Fruit fly (Drosophila melanogaster) whole organism, embryonic: Measurements from ENCODE around the gene CG9444.

ENCODE experiments used
- Abd-B ChIP-seq: fragments of 200-800 bp; sonication (Bioruptor generic); optimal IDR thresholded peaks from 2 replicates; lab custom pipeline; 2018; ENCODE audit warnings: missing biosample characterization, mild to moderate bottlenecking, missing genetic modification characterization, moderate library complexity
- Adf1 ChIP-seq: fragments of 200-800 bp; sonication (Bioruptor generic); IDR thresholded peaks from 2 replicates; pipeline ENCODE4 v1.3.6; 2022; ENCODE audit warnings: missing biosample characterization, missing genetic modification characterization
- Aef1 ChIP-seq: fragments of 200-800 bp; sonication (Bioruptor generic); IDR thresholded peaks from 3 replicates; pipeline ENCODE4 v1.3.6; 2022; ENCODE audit warnings: missing biosample characterization, missing genetic modification characterization
- Atf6 ChIP-seq: fragments of 200-800 bp; sonication (Bioruptor generic); IDR thresholded peaks from 2 replicates; pipeline ENCODE4 v1.3.6; 2022; ENCODE audit warnings: missing biosample characterization, missing genetic modification characterization
- Blimp-1 ChIP-seq: fragments of 200-800 bp; sonication (Bioruptor generic); optimal IDR thresholded peaks from 3 replicates; lab custom pipeline; 2018; ENCODE audit warnings: missing biosample characterization, missing genetic modification characterization, mild to moderate bottlenecking, moderate library complexity, missing genetic modification reagents
- CG11247 ChIP-seq: fragments of 200-800 bp; sonication (Bioruptor generic); IDR thresholded peaks from 2 replicates; pipeline ENCODE4 v1.3.6; 2022; ENCODE audit warnings: missing biosample characterization, missing genetic modification characterization
- CG12942 ChIP-seq: fragments of 200-800 bp; sonication (Bioruptor generic); optimal IDR thresholded peaks from 3 replicates; lab custom pipeline; 2016; ENCODE audit warnings: missing biosample characterization, missing genetic modification characterization
- CG15269 ChIP-seq: fragments of 200-800 bp; sonication (Bioruptor generic); optimal IDR thresholded peaks from 2 replicates; lab custom pipeline; 2018; ENCODE audit warnings: missing biosample characterization, mild to moderate bottlenecking, missing genetic modification characterization, moderate library complexity
- CG1529 ChIP-seq: fragments of 200-800 bp; sonication (Bioruptor generic); optimal IDR thresholded peaks from 3 replicates; lab custom pipeline; 2018; ENCODE audit warnings: missing biosample characterization, missing genetic modification characterization
- CG15479 ChIP-seq: fragments of 200-800 bp; sonication (Bioruptor generic); optimal IDR thresholded peaks from 3 replicates; lab custom pipeline; 2019; ENCODE audit warnings: missing biosample characterization, mild to moderate bottlenecking, missing genetic modification characterization, moderate library complexity
- CG15514 ChIP-seq: fragments of 200-800 bp; sonication (Bioruptor generic); optimal IDR thresholded peaks from 3 replicates; lab custom pipeline; 2017; ENCODE audit warnings: missing biosample characterization, missing genetic modification characterization, mild to moderate bottlenecking, moderate library complexity, missing genetic modification reagents
- CG17186 ChIP-seq: fragments of 200-800 bp; sonication (Bioruptor generic); optimal IDR thresholded peaks from 3 replicates; lab custom pipeline; 2017; ENCODE audit warnings: missing biosample characterization, missing genetic modification reagents, missing genetic modification characterization
- CG17612 ChIP-seq: fragments of 200-800 bp; sonication (Bioruptor generic); IDR thresholded peaks from 2 replicates; pipeline ENCODE4 v1.3.6; 2022; ENCODE audit warnings: missing biosample characterization, missing genetic modification characterization
- CG17829 ChIP-seq: fragments of 200-800 bp; optimal IDR thresholded peaks from 2 replicates; lab custom pipeline; 2019; ENCODE audit warnings: missing biosample characterization, mild to moderate bottlenecking, missing genetic modification characterization, moderate library complexity
- CG2875 ChIP-seq: fragments of 200-800 bp; sonication (Bioruptor generic); optimal IDR thresholded peaks from 2 replicates; lab custom pipeline; 2017; ENCODE audit warnings: missing biosample characterization, mild to moderate bottlenecking, missing genetic modification characterization, missing genetic modification reagents
- CG30431 ChIP-seq: fragments of 200-800 bp; sonication (Bioruptor generic); optimal IDR thresholded peaks from 2 replicates; lab custom pipeline; 2017; ENCODE audit warnings: missing biosample characterization, missing genetic modification characterization
- CG3995 ChIP-seq: fragments of 200-800 bp; sonication (Bioruptor generic); optimal IDR thresholded peaks from 3 replicates; lab custom pipeline; 2016; ENCODE audit warnings: missing biosample characterization, missing genetic modification characterization
- CG6175 ChIP-seq: fragments of 200-800 bp; sonication (Bioruptor generic); IDR thresholded peaks from 3 replicates; pipeline ENCODE4 v1.3.6; 2022; ENCODE audit warnings: missing biosample characterization, missing genetic modification characterization
- CG7928 ChIP-seq: fragments of 200-800 bp; sonication (Bioruptor generic); optimal IDR thresholded peaks from 2 replicates; lab custom pipeline; 2017; ENCODE audit warnings: missing biosample characterization, mild to moderate bottlenecking, missing genetic modification characterization
- CG8765 ChIP-seq: fragments of 200-800 bp; sonication (Bioruptor generic); IDR thresholded peaks from 2 replicates; pipeline ENCODE4 v1.3.6; 2022; ENCODE audit warnings: missing biosample characterization, missing genetic modification characterization
- CG9727 ChIP-seq: fragments of 200-800 bp; sonication (Bioruptor generic); optimal IDR thresholded peaks from 3 replicates; lab custom pipeline; 2017; ENCODE audit warnings: missing biosample characterization, mild to moderate bottlenecking, missing genetic modification characterization
- CHES-1-like ChIP-seq: fragments of 200-800 bp; sonication (Bioruptor generic); optimal IDR thresholded peaks from 2 replicates; lab custom pipeline; 2016; ENCODE audit warnings: missing biosample characterization, missing genetic modification characterization
- Dek ChIP-seq: fragments of 200-800 bp; sonication (Bioruptor generic); optimal IDR thresholded peaks from 3 replicates; lab custom pipeline; 2019; ENCODE audit warnings: missing biosample characterization, mild to moderate bottlenecking, missing genetic modification characterization, moderate library complexity
- Ets97D ChIP-seq: fragments of 200-800 bp; sonication (Bioruptor generic); optimal IDR thresholded peaks from 3 replicates; lab custom pipeline; 2016; ENCODE audit warnings: missing biosample characterization, missing genetic modification characterization
- HLH3B ChIP-seq: fragments of 200-800 bp; sonication (Bioruptor generic); IDR thresholded peaks from 2 replicates; pipeline ENCODE4 v1.3.6; 2022; ENCODE audit warnings: missing biosample characterization, missing genetic modification characterization
- HLH54F ChIP-seq: fragments of 200-800 bp; sonication (Bioruptor generic); optimal IDR thresholded peaks from 3 replicates; lab custom pipeline; 2016; ENCODE audit warnings: missing biosample characterization, missing genetic modification characterization
- HLHmδ ChIP-seq: fragments of 200-800 bp; sonication (Bioruptor generic); optimal IDR thresholded peaks from 2 replicates; lab custom pipeline; 2018; ENCODE audit warnings: missing biosample characterization, mild to moderate bottlenecking, missing genetic modification characterization, moderate library complexity
- MTF-1 ChIP-seq: fragments of 200-800 bp; sonication (Bioruptor generic); optimal IDR thresholded peaks from 2 replicates; lab custom pipeline; 2018; ENCODE audit warnings: missing biosample characterization, mild to moderate bottlenecking, missing genetic modification characterization, borderline replicate concordance
- NK7.1 ChIP-seq: fragments of 200-800 bp; sonication (Bioruptor generic); optimal IDR thresholded peaks from 3 replicates; lab custom pipeline; 2016; ENCODE audit warnings: missing biosample characterization, missing genetic modification characterization
- Nf-YA ChIP-seq: fragments of 200-800 bp; sonication (Bioruptor generic); IDR thresholded peaks from 2 replicates; pipeline ENCODE4 v1.3.6; 2022; ENCODE audit warnings: missing biosample characterization, missing genetic modification characterization
- Poxn ChIP-seq: fragments of 200-800 bp; sonication (Bioruptor generic); IDR thresholded peaks from 2 replicates; pipeline ENCODE4 v1.3.6; 2022; ENCODE audit warnings: missing biosample characterization, missing genetic modification characterization
- Ptx1 ChIP-seq: fragments of 200-800 bp; sonication (Bioruptor generic); IDR thresholded peaks from 2 replicates; pipeline ENCODE4 v1.3.6; 2022; ENCODE audit warnings: missing biosample characterization, missing genetic modification characterization
- Taf1 ChIP-seq: fragments of 200-800 bp; sonication (Bioruptor generic); IDR thresholded peaks from 2 replicates; pipeline ENCODE4 v1.3.6; 2022; ENCODE audit warnings: missing biosample characterization, missing genetic modification characterization
- Usf ChIP-seq: fragments of 200-800 bp; sonication (Bioruptor generic); optimal IDR thresholded peaks from 2 replicates; lab custom pipeline; 2017; ENCODE audit warnings: missing genotype, missing biosample characterization, missing genetic modification characterization
- ac ChIP-seq: fragments of 200-800 bp; sonication (Bioruptor generic); optimal IDR thresholded peaks from 3 replicates; lab custom pipeline; 2017; ENCODE audit warnings: missing biosample characterization, mild to moderate bottlenecking, missing genetic modification characterization
- ash1 ChIP-seq: fragments of 200-800 bp; sonication (Bioruptor generic); optimal IDR thresholded peaks from 2 replicates; lab custom pipeline; 2018; ENCODE audit warnings: missing biosample characterization, mild to moderate bottlenecking, missing genetic modification characterization
- bab2 ChIP-seq: fragments of 200-800 bp; sonication (Bioruptor generic); optimal IDR thresholded peaks from 2 replicates; lab custom pipeline; 2016; ENCODE audit warnings: missing biosample characterization, missing genetic modification characterization
- chm ChIP-seq: fragments of 200-800 bp; sonication (Bioruptor generic); IDR thresholded peaks from 2 replicates; pipeline ENCODE4 v1.3.6; 2022; ENCODE audit warnings: missing biosample characterization, missing genetic modification characterization
- danr ChIP-seq: fragments of 200-800 bp; sonication (Bioruptor generic); IDR thresholded peaks from 2 replicates; pipeline ENCODE4 v1.3.6; 2022; ENCODE audit warnings: missing biosample characterization, missing genetic modification characterization
- dpn ChIP-seq, 2 experiments: fragments of 200-800 bp; sonication (Bioruptor generic); optimal IDR thresholded peaks; 3 replicates each; lab custom pipeline; 2016; ENCODE audit warnings: missing biosample characterization in 2 of 2, missing genetic modification characterization in 2 of 2
- emc ChIP-seq: fragments of 200-800 bp; sonication (Bioruptor generic); optimal IDR thresholded peaks from 2 replicates; lab custom pipeline; 2016; ENCODE audit warnings: missing biosample characterization, missing genetic modification characterization
- exex ChIP-seq: fragments of 200-800 bp; sonication (Bioruptor generic); optimal IDR thresholded peaks from 4 replicates; lab custom pipeline; 2018; ENCODE audit warnings: missing biosample characterization, mild to moderate bottlenecking, missing genetic modification characterization, moderate library complexity
- gfzf ChIP-seq: fragments of 200-800 bp; sonication (Bioruptor generic); optimal IDR thresholded peaks from 2 replicates; lab custom pipeline; 2016; ENCODE audit warnings: missing biosample characterization, mild to moderate bottlenecking, missing genetic modification characterization, moderate library complexity
- kah ChIP-seq: fragments of 200-800 bp; sonication (Bioruptor generic); optimal IDR thresholded peaks from 2 replicates; lab custom pipeline; 2018; ENCODE audit warnings: missing biosample characterization, mild to moderate bottlenecking, missing genetic modification characterization
- kni ChIP-seq: fragments of 200-800 bp; sonication (Bioruptor generic); optimal IDR thresholded peaks from 3 replicates; lab custom pipeline; 2017; ENCODE audit warnings: mild to moderate bottlenecking, missing biosample characterization, missing genetic modification reagents, missing genetic modification characterization
- maf-S ChIP-seq: fragments of 200-800 bp; sonication (Bioruptor generic); optimal IDR thresholded peaks from 2 replicates; lab custom pipeline; 2016; ENCODE audit warnings: missing biosample characterization, missing genetic modification characterization
- nom ChIP-seq: fragments of 200-800 bp; sonication (Bioruptor generic); optimal IDR thresholded peaks from 2 replicates; lab custom pipeline; 2017; ENCODE audit warnings: missing biosample characterization, missing genetic modification characterization, mild to moderate bottlenecking, moderate library complexity, missing genetic modification reagents
- p53 ChIP-seq: fragments of 200-800 bp; sonication (Bioruptor generic); optimal IDR thresholded peaks from 2 replicates; lab custom pipeline; 2016; ENCODE audit warnings: missing biosample characterization, missing genetic modification characterization
- peb ChIP-seq: fragments of 200-800 bp; sonication (Bioruptor generic); IDR thresholded peaks from 2 replicates; pipeline ENCODE4 v1.3.6; 2022; ENCODE audit warnings: missing biosample characterization, missing genetic modification characterization
- sd ChIP-seq: fragments of 200-800 bp; sonication (Bioruptor generic); optimal IDR thresholded peaks from 3 replicates; lab custom pipeline; 2018; ENCODE audit warnings: missing biosample characterization, mild to moderate bottlenecking, missing genetic modification characterization, moderate library complexity
- wek ChIP-seq: fragments of 200-800 bp; sonication (Bioruptor generic); optimal IDR thresholded peaks from 3 replicates; lab custom pipeline; 2018; ENCODE audit warnings: missing biosample characterization, mild to moderate bottlenecking, missing genetic modification characterization, moderate library complexity
- yki ChIP-seq: fragments of >200 bp; optimal IDR thresholded peaks from 3 replicates; lab custom pipeline; 2018

CG9444 gene

DNA sequence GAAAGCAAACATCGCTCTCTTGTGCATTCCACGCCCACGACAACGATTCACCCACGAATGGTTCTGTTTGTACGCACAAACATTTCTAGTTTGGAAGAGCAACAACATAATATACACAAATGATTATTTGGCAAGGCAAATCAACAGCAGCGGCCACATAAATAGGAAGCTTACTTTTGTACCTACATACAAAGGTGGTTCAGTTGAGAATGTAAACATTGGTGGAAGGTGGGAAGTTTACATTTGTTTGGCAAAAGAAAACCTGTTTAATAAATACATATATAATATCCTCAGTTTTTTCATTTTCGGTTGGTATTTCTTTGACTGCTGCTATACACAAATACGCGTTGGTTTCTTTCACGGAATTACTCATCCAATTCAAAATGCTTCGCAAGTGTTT lies 18.5 kb upstream of the CG9444 start (continued):
- TF ChIP-seq HLHmδ (GFP tag; lab: Kevin White, UChicago) (no peak), maf-S (GFP tag; lab: Kevin White, UChicago) (peak; percentile 78), CG30431 (peak; percentile 72), danr (no peak), exex (tag; lab: Kevin White, UChicago) (peak; percentile 65), CG2875 (GFP tag; lab: Kevin White, UChicago) (peak; percentile 86), kni (GFP tag; lab: Kevin White, UChicago) (peak; percentile 12), Usf (GFP tag; lab: Kevin White, UChicago) (peak; percentile 77), Atf6 (GFP tag; lab: Robert Waterston, UW) (no peak), ash1 (GFP tag; lab: Kevin White, UChicago) (peak; percentile 47), Adf1 (GFP tag; lab: Robert Waterston, UW) (no peak), ac (GFP tag; lab: Kevin White, UChicago) (peak; percentile 82), Ets97D (peak; percentile 69), CG15269 (tag; lab: Kevin White, UChicago) (peak; percentile 93), MTF-1 (peak; percentile 78), Aef1 (GFP tag; lab: Robert Waterston, UW) (no peak), CG11247 (no peak), chm (no peak), Abd-B (GFP tag; lab: Kevin White, UChicago) (peak; percentile 78), Nf-YA (no peak), Taf1 (GFP tag; lab: Robert Waterston, UW) (no peak), gfzf (GFP tag; lab: Kevin White, UChicago) (no peak), Blimp-1 (GFP tag; lab: Kevin White, UChicago) (peak; percentile 72), HLH3B (no peak), CG12942 (GFP tag; lab: Kevin White, UChicago) (peak; percentile 76), Poxn (GFP tag; lab: Robert Waterston, UW) (no peak), CG1529 (GFP tag; lab: Kevin White, UChicago) (peak; percentile 85), HLH54F (GFP tag; lab: Kevin White, UChicago) (peak; percentile 84), sd (peak; percentile 94), CG17186 (GFP tag; lab: Kevin White, UChicago) (peak; percentile 70), emc (GFP tag; lab: Kevin White, UChicago) (peak; percentile 55), dpn (GFP tag; optimal IDR thresholded peaks at IDR 0.05; lab: Kevin White, UChicago) (peak; percentile 84 to 87), CG3995 (GFP tag; lab: Kevin White, UChicago) (peak; percentile 56), yki (lab: Kevin White, UChicago) (no peak), CHES-1-like (GFP tag; lab: Kevin White, UChicago) (peak; percentile 79), p53 (GFP tag; lab: Kevin White, UChicago) (peak; percentile 42), wek (peak; percentile 80), CG17829 (tag; lab: Kevin White, UChicago) (peak; percentile 86), bab2 (GFP tag; lab: Kevin White, UChicago) (peak; percentile 86), CG9727 (GFP tag; lab: Kevin White, UChicago) (peak; percentile 86), CG17612 (no peak), peb (GFP tag; lab: Robert Waterston, UW) (no peak), NK7.1 (GFP tag; lab: Kevin White, UChicago) (peak; percentile 82), CG8765 (GFP tag; lab: Robert Waterston, UW) (no peak), CG15514 (GFP tag; lab: Kevin White, UChicago) (peak; percentile 87), CG15479 (GFP tag; lab: Kevin White, UChicago) (peak; percentile 58), kah (GFP tag; lab: Kevin White, UChicago) (peak; percentile 58), Dek (tag; lab: Kevin White, UChicago) (peak; percentile 89), nom (GFP tag; lab: Kevin White, UChicago) (no peak), CG7928 (peak; percentile 57), CG6175 (GFP tag; lab: Robert Waterston, UW) (no peak), Ptx1 (no peak)
